Worm (Caenorhabditis elegans) whole organism, L1 larva: ENCODE results near the gene fbxb-9.

Experiments
- C16A3.4 ChIP-seq: fragments of 150-350 bp; optimal IDR thresholded peaks from 2 replicates; lab custom pipeline; 2014; ENCODE audit warnings: missing biosample characterization, missing genetic modification characterization
- F16B12.6 ChIP-seq: fragments of 150-350 bp; optimal IDR thresholded peaks from 2 replicates; lab custom pipeline; 2014; ENCODE audit warnings: missing biosample characterization, missing genetic modification characterization
- aha-1 ChIP-seq: fragments of 150-350 bp; optimal IDR thresholded peaks from 2 replicates; lab custom pipeline; 2014; ENCODE audit warnings: missing biosample characterization, missing genetic modification characterization
- aly-2 ChIP-seq: fragments of 150-350 bp; optimal IDR thresholded peaks from 2 replicates; lab custom pipeline; 2014; ENCODE audit warnings: missing biosample characterization, missing genetic modification characterization
- blmp-1 ChIP-seq: fragments of 150-350 bp; optimal IDR thresholded peaks from 2 replicates; lab custom pipeline; 2014; ENCODE audit warnings: missing biosample characterization, missing genetic modification characterization
- ceh-82 ChIP-seq, 3 experiments: fragments of 150-350 bp in 1 of 3; sonication (generic microtip) in 2 of 3; optimal IDR thresholded peaks; 2 replicates each; lab custom pipeline; 2014 to 2017; ENCODE audit warnings: missing biosample characterization in 3 of 3, missing genetic modification characterization in 3 of 3
- ceh-90 ChIP-seq: sonication (generic microtip); optimal IDR thresholded peaks from 2 replicates; lab custom pipeline; 2016; ENCODE audit warnings: missing genetic modification characterization, missing compliant biosample characterization
- ces-1 ChIP-seq: fragments of 150-350 bp; optimal IDR thresholded peaks from 2 replicates; lab custom pipeline; 2014; ENCODE audit warnings: missing biosample characterization, missing genetic modification reagents, missing genetic modification characterization
- dpl-1 ChIP-seq, 3 experiments: fragments of 150-350 bp in 2 of 3; sonication (generic microtip) in 1 of 3; optimal IDR thresholded peaks; 2 replicates each; lab custom pipeline; 2014 to 2017; ENCODE audit warnings: missing biosample characterization in 3 of 3, missing genetic modification characterization in 3 of 3, missing genetic modification reagents in 3 of 3
- efl-3 ChIP-seq: fragments of 200-800 bp; sonication (Bioruptor generic); optimal IDR thresholded peaks from 2 replicates; lab custom pipeline; 2018; ENCODE audit warnings: mild to moderate bottlenecking, missing genetic modification characterization, missing compliant biosample characterization
- egl-27 ChIP-seq, 2 experiments: fragments of 150-350 bp in 1 of 2; sonication (generic microtip); optimal IDR thresholded peaks; 3 replicates each; lab custom pipeline; 2017 to 2018; ENCODE audit warnings: missing biosample characterization in 2 of 2, missing genetic modification characterization in 2 of 2, missing genetic modification reagents in 2 of 2
- elt-2 ChIP-seq: sonication (generic microtip); optimal IDR thresholded peaks from 2 replicates; lab custom pipeline; 2016; ENCODE audit warnings: missing genetic modification characterization, mild to moderate bottlenecking, inconsistent platforms, missing compliant biosample characterization, missing genetic modification reagents
- fkh-8 ChIP-seq: sonication (generic microtip); optimal IDR thresholded peaks from 2 replicates; lab custom pipeline; 2016; ENCODE audit warnings: mild to moderate bottlenecking, missing genetic modification characterization, missing compliant biosample characterization
- hlh-17 ChIP-seq: fragments of 200-800 bp; sonication (Bioruptor generic); optimal IDR thresholded peaks from 2 replicates; lab custom pipeline; 2018; ENCODE audit warnings: missing genetic modification characterization, mild to moderate bottlenecking, missing compliant biosample characterization, moderate library complexity, borderline replicate concordance
- irx-1 ChIP-seq: sonication (generic microtip); optimal IDR thresholded peaks from 2 replicates; lab custom pipeline; 2016; ENCODE audit warnings: missing genetic modification characterization, missing compliant biosample characterization
- jun-1 ChIP-seq: fragments of 150-350 bp; optimal IDR thresholded peaks from 2 replicates; lab custom pipeline; 2014; ENCODE audit warnings: missing biosample characterization, missing genetic modification reagents, missing genetic modification characterization
- lin-13 ChIP-seq: fragments of 150-350 bp; optimal IDR thresholded peaks from 2 replicates; lab custom pipeline; 2014; ENCODE audit warnings: missing biosample characterization, missing genetic modification reagents, missing genetic modification characterization
- lin-14 ChIP-seq: fragments of 200-800 bp; sonication (Bioruptor generic); optimal IDR thresholded peaks from 2 replicates; lab custom pipeline; 2018; ENCODE audit warnings: mild to moderate bottlenecking, missing genetic modification characterization, moderate library complexity, missing compliant biosample characterization
- lin-15B ChIP-seq: fragments of 150-350 bp; sonication (generic microtip); optimal IDR thresholded peaks from 3 replicates; lab custom pipeline; 2014; ENCODE audit warnings: missing biosample characterization, missing genetic modification characterization
- lin-39 ChIP-seq: fragments of 150-350 bp; optimal IDR thresholded peaks from 2 replicates; lab custom pipeline; 2014; ENCODE audit warnings: missing biosample characterization, missing genetic modification reagents, missing genetic modification characterization
- lsy-2 ChIP-seq, 2 experiments: fragments of 150-350 bp; optimal IDR thresholded peaks; 2 replicates each; lab custom pipeline; 2014; ENCODE audit warnings: missing biosample characterization in 2 of 2, missing genetic modification characterization in 2 of 2
- mdl-1 ChIP-seq, 2 experiments: fragments of 150-350 bp; optimal IDR thresholded peaks; 2 replicates each; lab custom pipeline; 2014 to 2017; ENCODE audit warnings: missing biosample characterization in 2 of 2, missing genetic modification characterization in 2 of 2, inconsistent platforms in 1 of 2
- mep-1 ChIP-seq: fragments of 150-350 bp; optimal IDR thresholded peaks from 2 replicates; lab custom pipeline; 2014; ENCODE audit warnings: missing biosample characterization, missing genetic modification characterization
- nhr-11 ChIP-seq: fragments of 150-350 bp; optimal IDR thresholded peaks from 2 replicates; lab custom pipeline; 2014; ENCODE audit warnings: missing biosample characterization, missing genetic modification characterization
- nhr-19 ChIP-seq: fragments of 200-800 bp; sonication (Bioruptor generic); conservative IDR thresholded peaks from 2 replicates; pipeline ENCODE4 v1.3.6; 2022; ENCODE audit warnings: missing genetic modification characterization, missing compliant biosample characterization
- nhr-71 ChIP-seq: sonication (generic microtip); optimal IDR thresholded peaks from 2 replicates; lab custom pipeline; 2016; ENCODE audit warnings: mild to moderate bottlenecking, missing genetic modification characterization, moderate library complexity, missing compliant biosample characterization
- nhr-85 ChIP-seq: sonication (generic microtip); peaks from one replicate; lab custom pipeline; 2016; ENCODE audit warnings: missing genetic modification characterization, inconsistent platforms, missing compliant biosample characterization
- nhr-90 ChIP-seq: sonication (generic microtip); optimal IDR thresholded peaks from 2 replicates; lab custom pipeline; 2016; ENCODE audit warnings: mild to moderate bottlenecking, missing genetic modification characterization, missing compliant biosample characterization; ENCODE audit not compliant: poor library complexity
- pax-3 ChIP-seq: fragments of 200-800 bp; sonication (Bioruptor generic); optimal IDR thresholded peaks from 2 replicates; lab custom pipeline; 2018; ENCODE audit warnings: mild to moderate bottlenecking, missing genetic modification characterization, moderate library complexity, missing compliant biosample characterization
- rnt-1 ChIP-seq: sonication (generic microtip); optimal IDR thresholded peaks from 2 replicates; lab custom pipeline; 2016; ENCODE audit warnings: mild to moderate bottlenecking, missing genetic modification characterization, moderate library complexity, missing compliant biosample characterization
- snu-23 ChIP-seq: sonication (generic microtip); optimal IDR thresholded peaks from 2 replicates; lab custom pipeline; 2016; ENCODE audit warnings: missing genetic modification characterization, missing compliant biosample characterization
- sox-4 ChIP-seq: sonication (generic microtip); optimal IDR thresholded peaks from 2 replicates; lab custom pipeline; 2016; ENCODE audit warnings: missing genetic modification characterization, missing compliant biosample characterization
- sup-37 ChIP-seq: fragments of 200-800 bp; sonication (Bioruptor generic); optimal IDR thresholded peaks from 2 replicates; lab custom pipeline; 2018; ENCODE audit warnings: mild to moderate bottlenecking, missing genetic modification characterization, missing compliant biosample characterization
- unc-130 ChIP-seq: fragments of 150-350 bp; optimal IDR thresholded peaks from 2 replicates; lab custom pipeline; 2017; ENCODE audit warnings: missing biosample characterization, missing genetic modification characterization, inconsistent platforms
- zag-1 ChIP-seq: fragments of 150-350 bp; optimal IDR thresholded peaks from 2 replicates; lab custom pipeline; 2014; ENCODE audit warnings: missing biosample characterization, missing genetic modification characterization
- zip-4 ChIP-seq: fragments of 200-800 bp; sonication (Bioruptor generic); optimal IDR thresholded peaks from 2 replicates; lab custom pipeline; 2018; ENCODE audit warnings: mild to moderate bottlenecking, missing genetic modification characterization, moderate library complexity, missing compliant biosample characterization
- ztf-11 ChIP-seq, 2 experiments: sonication (generic microtip); optimal IDR thresholded peaks; 2 replicates each; lab custom pipeline; 2016 to 2017; ENCODE audit warnings: missing genetic modification characterization in 2 of 2, missing biosample characterization in 1 of 2, missing compliant biosample characterization in 1 of 2
- ztf-4 ChIP-seq: fragments of 150-350 bp; optimal IDR thresholded peaks from 2 replicates; lab custom pipeline; 2014; ENCODE audit warnings: missing biosample characterization, missing genetic modification characterization

Gene fbxb-9

ce11 chrIV:11179123-11179740, 16.9 kb upstream of the fbxb-9 start, which contains the start of gene cpt-2 (continued):
- TF ChIP-seq zip-4 = peak; percentile 49
- TF ChIP-seq pax-3 (tag; lab: Kevin White, UChicago) = peak; percentile 72
- peak; percentile 85 for TF ChIP-seq jun-1 (tag; lab: Kevin White, UChicago)
- peak in 1 of 2 experiments; percentile 69 for TF ChIP-seq ztf-11 (tag; optimal IDR thresholded peaks at IDR 0.05; lab: Kevin White, UChicago)
- peak in 1 of 2 experiments; percentile 86 for TF ChIP-seq mdl-1 (tag; optimal IDR thresholded peaks at IDR 0.05; lab: Kevin White, UChicago)
- peak; percentile 46 for TF ChIP-seq sup-37 (GFP tag; lab: Kevin White, UChicago)
- peak; percentile 95 for TF ChIP-seq nhr-19 (GFP tag; lab: Robert Waterston, UW)
- peak; percentile 80 for TF ChIP-seq zag-1
- TF ChIP-seq aha-1 (tag; lab: Kevin White, UChicago) = peak; percentile 16
- peak; percentile 93 for TF ChIP-seq nhr-90 (tag; lab: Kevin White, UChicago)
- TF ChIP-seq F16B12.6 (tag; lab: Kevin White, UChicago) = peak; percentile 53
- TF ChIP-seq C16A3.4 (tag; lab: Kevin White, UChicago) = peak; percentile 74
- peak; percentile 94 for TF ChIP-seq unc-130
- TF ChIP-seq mep-1 (tag; lab: Kevin White, UChicago) = peak; percentile 91
- peak; percentile 93 for TF ChIP-seq rnt-1 (tag; lab: Kevin White, UChicago)
- TF ChIP-seq sox-4 = peak; percentile 75
- peak; percentile 83 for TF ChIP-seq nhr-11
- peak; percentile 64 for TF ChIP-seq ztf-4 (tag; lab: Kevin White, UChicago)
- TF ChIP-seq snu-23 (GFP tag; lab: Kevin White, UChicago) = peak; percentile 93
- TF ChIP-seq lin-14 = peak; percentile 85
- TF ChIP-seq nhr-85 (tag; lab: Kevin White, UChicago) = peak; percentile 88
- TF ChIP-seq lin-13 (GFP tag; lab: Kevin White, UChicago) = peak; percentile 84
- TF ChIP-seq irx-1 = peak; percentile 87
- peak; percentile 56 for TF ChIP-seq blmp-1
- TF ChIP-seq elt-2 (tag; lab: Kevin White, UChicago) = peak; percentile 88
- peak; percentile 94 for TF ChIP-seq nhr-71
- TF ChIP-seq lin-15B (tag; lab: Kevin White, UChicago) = peak; percentile 81
- TF ChIP-seq aly-2 (tag; lab: Kevin White, UChicago) = peak; percentile 54
- TF ChIP-seq fkh-8 (tag; lab: Kevin White, UChicago) = peak; percentile 79
- TF ChIP-seq ceh-82 (tag; optimal IDR thresholded peaks at IDR 0.05; lab: Kevin White, UChicago) = peak; percentile 77 to 93 (median 89)

ce11 chrIV:11178495-11178894, 16.1 kb upstream of the fbxb-9 start, which contains the start of gene C08F8.9:
Gene C08F8.9, minus strand, starts transcription at chrIV:11178595.
- TF ChIP-seq zip-4 (no peak), ces-1 (GFP tag; lab: Kevin White, UChicago) (no peak), efl-3 (GFP tag; lab: Kevin White, UChicago) (no peak), lsy-2 (tag; optimal IDR thresholded peaks at IDR 0.05; lab: Kevin White, UChicago) (no peak), ceh-90 (tag; lab: Kevin White, UChicago) (no peak), dpl-1 (GFP tag; optimal IDR thresholded peaks at IDR 0.05; lab: Kevin White, UChicago) (no peak)

ce11 chrIV:11176967-11177366, 14.6 kb upstream of the fbxb-9 start, which contains the start of gene rap-3:
Gene rap-3, plus strand, starts transcription at chrIV:11177267.
- no peak for TF ChIP-seq lin-13 (GFP tag; lab: Kevin White, UChicago)
- no peak for TF ChIP-seq C16A3.4 (tag; lab: Kevin White, UChicago)
- TF ChIP-seq nhr-11 = no peak
- no peak for TF ChIP-seq lin-39
- TF ChIP-seq lin-14 = no peak
- no peak for TF ChIP-seq hlh-17
- no peak for TF ChIP-seq egl-27 (tag; optimal IDR thresholded peaks at IDR 0.05; lab: Kevin White, UChicago)
